Worm (Caenorhabditis elegans) whole organism, early embryonic: ENCODE results near the gene cca-1.

Source experiments
- B0310.2 ChIP-seq: sonication (generic microtip); optimal IDR thresholded peaks from 2 replicates; lab custom pipeline; 2016; ENCODE audit warnings: mild to moderate bottlenecking, missing genetic modification characterization, missing compliant biosample characterization
- F13C5.2 ChIP-seq: sonication (generic microtip); optimal IDR thresholded peaks from 2 replicates; lab custom pipeline; 2017; ENCODE audit warnings: mild to moderate bottlenecking, missing genetic modification characterization, inconsistent platforms, missing compliant biosample characterization
- aly-1 ChIP-seq: sonication (generic microtip); optimal IDR thresholded peaks from 2 replicates; lab custom pipeline; 2016; ENCODE audit warnings: missing genetic modification characterization, missing compliant biosample characterization
- ama-1 ChIP-seq: fragments of 150-350 bp; optimal IDR thresholded peaks from 2 replicates; lab custom pipeline; 2014
- ceh-13 ChIP-seq: fragments of 200-800 bp; sonication (Bioruptor generic); optimal IDR thresholded peaks from 2 replicates; lab custom pipeline; 2018; ENCODE audit warnings: mild to moderate bottlenecking, missing genetic modification characterization, missing compliant biosample characterization
- ceh-36 ChIP-seq: sonication (generic microtip); optimal IDR thresholded peaks from 2 replicates; lab custom pipeline; 2016; ENCODE audit warnings: missing genetic modification characterization, inconsistent platforms, missing compliant biosample characterization
- ets-7 ChIP-seq: sonication (generic microtip); optimal IDR thresholded peaks from 2 replicates; lab custom pipeline; 2016; ENCODE audit warnings: missing genotype, missing genetic modification characterization, missing compliant biosample characterization
- flt-1 ChIP-seq: fragments of 200-800 bp; sonication (Bioruptor generic); IDR thresholded peaks from 2 replicates; pipeline ENCODE4 v1.3.6; 2022; ENCODE audit warnings: missing genetic modification characterization, missing compliant biosample characterization
- hmbx-1 ChIP-seq: sonication (generic microtip); optimal IDR thresholded peaks from 2 replicates; lab custom pipeline; 2016; ENCODE audit warnings: mild to moderate bottlenecking, missing genetic modification characterization, missing compliant biosample characterization
- hmg-4 ChIP-seq: fragments of 200-800 bp; sonication (Bioruptor generic); optimal IDR thresholded peaks from 2 replicates; lab custom pipeline; 2018; ENCODE audit warnings: mild to moderate bottlenecking, missing genetic modification characterization, missing compliant biosample characterization
- hnd-1 ChIP-seq: sonication (generic microtip); optimal IDR thresholded peaks from 2 replicates; lab custom pipeline; 2016; ENCODE audit warnings: missing genetic modification characterization, missing compliant biosample characterization
- pes-1 ChIP-seq: fragments of 200-800 bp; sonication (Bioruptor generic); IDR thresholded peaks from 2 replicates; pipeline ENCODE4 v1.3.6; 2022; ENCODE audit warnings: missing genetic modification reagents, missing genetic modification characterization, missing compliant biosample characterization
- scrt-1 ChIP-seq: fragments of 200-800 bp; sonication (Bioruptor generic); IDR thresholded peaks from 2 replicates; pipeline ENCODE4 v1.3.6; 2022; ENCODE audit warnings: missing genetic modification characterization, missing compliant biosample characterization
- sea-1 ChIP-seq: fragments of 200-800 bp; sonication (Bioruptor generic); conservative IDR thresholded peaks from 2 replicates; pipeline ENCODE4 v1.3.6; 2022; ENCODE audit warnings: missing genetic modification characterization, missing compliant biosample characterization
- tbx-11 ChIP-seq: fragments of 200-800 bp; sonication (Bioruptor generic); IDR thresholded peaks from 2 replicates; pipeline ENCODE4 v1.3.6; 2022; ENCODE audit warnings: missing genetic modification characterization, missing compliant biosample characterization
- tbx-37 ChIP-seq: fragments of 200-800 bp; sonication (Bioruptor generic); conservative IDR thresholded peaks from 2 replicates; pipeline ENCODE4 v1.3.6; 2022; ENCODE audit warnings: missing genetic modification reagents, missing genetic modification characterization, missing compliant biosample characterization
- tra-4 ChIP-seq: sonication (generic microtip); optimal IDR thresholded peaks from 2 replicates; lab custom pipeline; 2017; ENCODE audit warnings: missing genetic modification characterization, missing compliant biosample characterization

cca-1 gene

DNA sequence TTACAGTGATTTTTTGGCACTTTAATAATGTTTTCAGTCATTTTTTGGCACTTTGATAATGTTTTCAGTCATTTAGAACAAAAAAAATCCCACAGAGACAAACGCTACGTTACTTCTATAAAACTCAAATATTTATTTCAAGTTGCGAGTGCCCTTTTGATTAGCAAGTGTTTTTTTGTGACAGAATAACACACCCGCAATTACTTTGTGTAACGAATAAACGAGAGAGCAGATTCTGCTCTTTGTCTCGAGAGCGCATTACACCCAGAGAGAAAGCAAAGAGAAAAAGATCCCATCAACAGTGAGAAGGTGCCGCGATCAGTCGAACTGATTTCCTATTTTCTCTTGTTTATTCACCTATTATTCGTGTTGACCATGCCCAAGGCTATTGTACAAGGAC, 8.2 kb upstream of the cca-1 start, which contains the start of gene pcyt-2.2:
Gene pcyt-2.2, plus strand, starts transcription at position 301 of the 400 bp plus-strand sequence.
- no peak for TF ChIP-seq hnd-1 (tag; lab: Kevin White, UChicago)
- no peak for TF ChIP-seq ceh-36
- TF ChIP-seq ama-1 (lab: Kevin White, UChicago) = no peak

DNA sequence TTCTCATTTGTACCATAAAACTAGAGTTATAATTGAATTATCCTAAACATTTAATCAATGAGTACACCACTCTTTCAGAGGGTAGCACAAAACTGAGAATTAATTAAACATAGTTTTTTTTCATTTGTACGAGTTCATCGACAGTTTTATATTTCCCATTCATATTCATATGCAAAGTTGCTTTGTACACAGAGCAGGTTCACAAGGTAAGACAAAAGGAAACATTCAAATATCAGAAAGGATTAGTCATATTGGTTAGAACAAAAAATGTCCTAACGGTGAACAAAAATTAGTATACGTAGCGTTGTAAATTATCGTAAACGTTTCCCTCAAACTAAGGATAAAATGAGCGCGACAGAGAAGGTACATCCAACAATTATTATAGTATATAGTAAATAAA, 5.6 kb upstream of the cca-1 start:
- TF ChIP-seq scrt-1 (no peak), tbx-37 (GFP tag; lab: Robert Waterston, UW) (no peak), B0310.2 (tag; lab: Kevin White, UChicago) (no peak), hmg-4 (no peak), sea-1 (no peak), aly-1 (tag; lab: Kevin White, UChicago) (no peak), F13C5.2 (tag; lab: Kevin White, UChicago) (no peak), tra-4 (no peak), hnd-1 (tag; lab: Kevin White, UChicago) (no peak), ceh-36 (no peak), flt-1 (GFP tag; lab: Robert Waterston, UW) (no peak), pes-1 (GFP tag; lab: Robert Waterston, UW) (no peak), ets-7 (tag; lab: Kevin White, UChicago) (no peak), tbx-11 (GFP tag; lab: Robert Waterston, UW) (no peak)

DNA sequence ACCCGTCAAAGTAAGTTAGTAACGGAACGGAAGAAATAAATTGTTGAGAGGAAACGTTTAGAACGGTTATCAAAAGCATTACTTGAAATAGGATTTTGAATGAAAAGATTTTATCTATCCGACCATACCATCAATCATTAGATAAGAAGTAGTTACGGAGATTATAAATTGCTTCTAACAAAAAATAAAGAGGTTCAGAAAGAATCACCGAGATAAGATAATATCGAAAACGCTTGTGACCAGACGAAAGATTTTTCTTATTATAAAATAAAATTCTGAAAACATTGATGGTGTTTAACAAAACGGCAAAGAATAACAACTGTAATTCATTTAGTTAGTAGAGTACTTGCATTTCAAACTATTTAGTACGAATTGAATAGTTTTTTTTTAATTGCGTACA, 5.1 kb upstream of the cca-1 start, which contains the start of gene C39D10.8:
Gene C39D10.8, minus strand, starts transcription at position 101 of the 400 bp plus-strand sequence.
- no peak for TF ChIP-seq tbx-11 (GFP tag; lab: Robert Waterston, UW)
- no peak for TF ChIP-seq flt-1 (GFP tag; lab: Robert Waterston, UW)
- no peak for TF ChIP-seq hmg-4
- TF ChIP-seq F13C5.2 (tag; lab: Kevin White, UChicago) = no peak
- TF ChIP-seq B0310.2 (tag; lab: Kevin White, UChicago) = no peak
- TF ChIP-seq hmbx-1 (tag; lab: Kevin White, UChicago) = no peak
- TF ChIP-seq ets-7 (tag; lab: Kevin White, UChicago) = no peak
- TF ChIP-seq ceh-36 = no peak
- TF ChIP-seq tra-4 = no peak
- TF ChIP-seq aly-1 (tag; lab: Kevin White, UChicago) = no peak
- no peak for TF ChIP-seq sea-1
- TF ChIP-seq pes-1 (GFP tag; lab: Robert Waterston, UW) = no peak
- TF ChIP-seq tbx-37 (GFP tag; lab: Robert Waterston, UW) = no peak

DNA sequence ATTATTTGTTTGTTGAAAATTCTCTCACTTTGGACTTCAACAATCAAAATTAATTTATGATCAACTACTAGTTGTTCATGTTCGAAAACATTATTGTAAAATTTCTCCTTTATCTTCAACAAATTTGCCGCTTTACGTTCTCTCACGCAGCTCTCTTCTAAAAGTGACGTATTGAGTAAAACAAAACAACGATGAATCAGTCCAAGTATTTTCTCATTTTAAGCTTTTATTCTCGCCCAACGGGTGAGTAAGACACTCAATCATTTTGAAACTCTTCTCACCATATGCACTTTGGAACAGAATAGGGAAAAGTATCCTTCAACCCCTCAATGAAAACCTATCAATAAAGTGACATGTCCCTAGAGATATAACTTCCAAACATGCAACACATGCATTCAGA, 2.4 kb downstream of the cca-1 start:
- TF ChIP-seq B0310.2 (tag; lab: Kevin White, UChicago) = no peak
- no peak for TF ChIP-seq hnd-1 (tag; lab: Kevin White, UChicago)
- no peak for TF ChIP-seq tbx-37 (GFP tag; lab: Robert Waterston, UW)
- no peak for TF ChIP-seq scrt-1
- TF ChIP-seq ama-1 (lab: Kevin White, UChicago) = no peak
- no peak for TF ChIP-seq F13C5.2 (tag; lab: Kevin White, UChicago)
- TF ChIP-seq pes-1 (GFP tag; lab: Robert Waterston, UW) = no peak

DNA sequence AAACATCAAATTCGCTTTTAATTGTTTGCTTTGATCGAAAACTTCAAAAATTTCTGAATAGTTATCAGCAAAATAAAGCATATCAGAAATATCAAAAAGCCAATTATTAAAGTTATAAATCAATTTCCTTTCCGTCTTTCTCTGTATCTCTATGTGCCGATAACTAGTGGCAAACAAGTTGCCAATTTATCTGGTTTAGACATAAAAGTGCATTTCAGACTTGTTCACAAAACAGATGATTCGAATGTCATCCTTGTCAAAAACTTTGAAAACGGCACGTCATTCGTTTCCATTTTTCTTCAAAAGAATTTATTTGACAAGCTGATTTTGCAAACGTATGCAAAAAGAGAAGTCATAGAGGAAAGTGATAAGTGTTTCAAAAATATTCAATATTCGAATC, 8.4 kb downstream of the cca-1 start:
- TF ChIP-seq hmg-4 (no peak), hmbx-1 (tag; lab: Kevin White, UChicago) (no peak), B0310.2 (tag; lab: Kevin White, UChicago) (no peak), ceh-13 (GFP tag; lab: Kevin White, UChicago) (no peak), ama-1 (lab: Kevin White, UChicago) (no peak), sea-1 (no peak), tbx-11 (GFP tag; lab: Robert Waterston, UW) (no peak), ets-7 (tag; lab: Kevin White, UChicago) (no peak), tra-4 (no peak), tbx-37 (GFP tag; lab: Robert Waterston, UW) (no peak), F13C5.2 (tag; lab: Kevin White, UChicago) (no peak), ceh-36 (no peak)

DNA sequence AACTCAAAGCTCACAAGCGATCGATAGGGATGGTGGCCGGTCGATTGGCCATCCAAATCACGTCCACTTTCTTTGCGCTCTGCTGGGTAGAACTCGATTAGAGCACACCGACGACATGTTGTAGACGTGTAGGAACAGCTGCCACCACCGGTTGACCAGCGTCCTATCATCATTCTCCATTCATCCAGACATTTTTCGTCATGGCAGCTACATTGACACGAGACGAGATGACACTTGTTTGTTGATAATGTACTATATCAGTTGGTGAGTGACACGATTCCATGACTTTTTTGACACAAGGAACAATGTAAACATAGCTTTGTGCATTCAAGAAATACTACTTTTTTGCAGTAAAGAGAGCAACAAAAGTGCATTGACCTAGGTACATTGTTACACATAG, 9.3 kb downstream of the cca-1 start:
- TF ChIP-seq aly-1 (tag; lab: Kevin White, UChicago) (no peak), sea-1 (no peak)

DNA sequence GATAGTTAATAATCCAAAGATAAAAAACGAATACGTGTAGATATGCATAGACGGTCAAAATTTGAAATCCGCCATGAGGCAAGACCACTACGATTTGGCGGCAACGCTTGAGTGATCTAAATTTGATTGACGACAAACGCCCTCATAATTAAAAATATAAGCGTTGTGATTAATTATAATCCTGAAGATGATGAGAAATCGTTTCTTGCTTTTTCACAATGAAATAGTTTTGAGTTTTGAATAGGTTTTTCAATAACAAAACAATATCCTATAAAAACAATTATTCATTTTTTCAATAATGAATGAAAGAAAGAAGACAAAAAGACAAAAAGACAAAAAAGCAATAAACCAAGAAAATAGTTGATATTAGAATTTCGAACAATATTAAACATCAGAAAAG, 28.3 kb downstream of the cca-1 start, which contains the start of gene C54D2.6:
Gene C54D2.6, minus strand, starts transcription at position 101 of the 400 bp plus-strand sequence.
- TF ChIP-seq ets-7 (tag; lab: Kevin White, UChicago) (no peak), aly-1 (tag; lab: Kevin White, UChicago) (no peak), flt-1 (GFP tag; lab: Robert Waterston, UW) (no peak), hmbx-1 (tag; lab: Kevin White, UChicago) (no peak), hmg-4 (no peak), ama-1 (lab: Kevin White, UChicago) (no peak)

DNA sequence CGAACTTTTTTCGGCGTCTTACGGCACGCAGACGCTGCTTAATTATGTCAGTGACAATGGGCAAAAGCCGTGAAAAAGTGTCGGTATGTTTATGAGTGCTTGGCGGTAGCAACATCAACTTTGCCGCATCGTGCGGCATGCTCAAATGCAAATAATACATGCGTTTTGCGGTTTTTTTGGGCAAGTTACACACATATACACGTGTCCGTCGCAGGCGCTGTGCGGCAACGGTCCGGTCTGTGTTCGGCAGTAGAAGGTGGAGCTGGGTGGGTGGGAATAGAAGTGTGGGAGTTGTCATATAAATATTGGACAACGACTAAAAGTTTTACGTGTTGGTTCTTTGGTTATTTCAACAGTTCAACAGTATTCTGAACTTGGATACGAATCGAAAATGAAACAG, 33.5 kb downstream of the cca-1 start, which contains the start of gene idpp-11:
Gene idpp-11, plus strand, starts transcription at position 301 of the 400 bp plus-strand sequence.
- no peak for TF ChIP-seq hmbx-1 (tag; lab: Kevin White, UChicago)
- no peak for TF ChIP-seq tbx-11 (GFP tag; lab: Robert Waterston, UW)
- TF ChIP-seq ama-1 (lab: Kevin White, UChicago) = no peak
- TF ChIP-seq tbx-37 (GFP tag; lab: Robert Waterston, UW) = no peak
- no peak for TF ChIP-seq F13C5.2 (tag; lab: Kevin White, UChicago)
- no peak for TF ChIP-seq B0310.2 (tag; lab: Kevin White, UChicago)
- TF ChIP-seq hmg-4 = no peak
- TF ChIP-seq sea-1 = no peak
- TF ChIP-seq ceh-36 = no peak
- no peak for TF ChIP-seq hnd-1 (tag; lab: Kevin White, UChicago)
